Worm (Caenorhabditis elegans) whole organism, L2 larva: ENCODE results near the gene cox-5A.

ENCODE experiments used
- Y55F3AM.14 ChIP-seq: fragments of 200-800 bp; sonication (Bioruptor generic); optimal IDR thresholded peaks from 2 replicates; lab custom pipeline; 2018; ENCODE audit warnings: mild to moderate bottlenecking, missing genetic modification characterization, missing compliant biosample characterization
- ama-1 ChIP-seq: fragments of 150-350 bp; optimal IDR thresholded peaks from 2 replicates; lab custom pipeline; 2018; ENCODE audit warnings: inconsistent platforms
- ceh-16 ChIP-seq: fragments of 150-350 bp; optimal IDR thresholded peaks from 2 replicates; lab custom pipeline; 2014; ENCODE audit warnings: missing biosample characterization, missing genetic modification characterization
- lsy-2 ChIP-seq, 2 experiments: fragments of 150-350 bp in 1 of 2; sonication (generic microtip) in 1 of 2; optimal IDR thresholded peaks; 2 replicates each; lab custom pipeline; 2014 to 2017; ENCODE audit warnings: missing biosample characterization in 2 of 2, missing genetic modification characterization in 2 of 2
- mab-5 ChIP-seq: fragments of 150-350 bp; optimal IDR thresholded peaks from 2 replicates; lab custom pipeline; 2014; ENCODE audit warnings: missing biosample characterization, missing genetic modification characterization
- nhr-11 ChIP-seq: fragments of 150-350 bp; optimal IDR thresholded peaks from 2 replicates; lab custom pipeline; 2014; ENCODE audit warnings: missing biosample characterization, missing genetic modification characterization
- nhr-12 ChIP-seq: fragments of 150-350 bp; optimal IDR thresholded peaks from 2 replicates; lab custom pipeline; 2014; ENCODE audit warnings: missing biosample characterization, missing genetic modification characterization
- nhr-23 ChIP-seq: fragments of 150-350 bp; optimal IDR thresholded peaks from 2 replicates; lab custom pipeline; 2014; ENCODE audit warnings: missing biosample characterization, missing genetic modification reagents, missing genetic modification characterization
- nhr-237 ChIP-seq: fragments of 150-350 bp; optimal IDR thresholded peaks from 2 replicates; lab custom pipeline; 2014; ENCODE audit warnings: missing biosample characterization, missing genetic modification characterization
- nhr-25 ChIP-seq: fragments of 150-350 bp; sonication (generic microtip); optimal IDR thresholded peaks from 3 replicates; lab custom pipeline; 2014; ENCODE audit warnings: missing biosample characterization, missing genetic modification characterization
- skn-1 ChIP-seq: sonication (generic microtip); optimal IDR thresholded peaks from 2 replicates; lab custom pipeline; 2017; ENCODE audit warnings: missing biosample characterization, missing genetic modification characterization
- sma-9 ChIP-seq, 2 experiments: fragments of 150-350 bp in 1 of 2; sonication (generic microtip) in 1 of 2; optimal IDR thresholded peaks; 2 replicates each; lab custom pipeline; 2014 to 2016; ENCODE audit warnings: missing genetic modification characterization in 2 of 2, mild to moderate bottlenecking in 1 of 2, missing biosample characterization in 1 of 2, missing compliant biosample characterization in 1 of 2, missing genetic modification reagents in 1 of 2, moderate library complexity in 1 of 2
- ztf-11 ChIP-seq: sonication (generic microtip); optimal IDR thresholded peaks from 2 replicates; lab custom pipeline; 2017; ENCODE audit warnings: missing biosample characterization, missing genetic modification characterization
- ztf-4 ChIP-seq: fragments of 150-350 bp; optimal IDR thresholded peaks from 2 replicates; lab custom pipeline; 2014; ENCODE audit warnings: missing biosample characterization, missing genetic modification characterization

DNA sequence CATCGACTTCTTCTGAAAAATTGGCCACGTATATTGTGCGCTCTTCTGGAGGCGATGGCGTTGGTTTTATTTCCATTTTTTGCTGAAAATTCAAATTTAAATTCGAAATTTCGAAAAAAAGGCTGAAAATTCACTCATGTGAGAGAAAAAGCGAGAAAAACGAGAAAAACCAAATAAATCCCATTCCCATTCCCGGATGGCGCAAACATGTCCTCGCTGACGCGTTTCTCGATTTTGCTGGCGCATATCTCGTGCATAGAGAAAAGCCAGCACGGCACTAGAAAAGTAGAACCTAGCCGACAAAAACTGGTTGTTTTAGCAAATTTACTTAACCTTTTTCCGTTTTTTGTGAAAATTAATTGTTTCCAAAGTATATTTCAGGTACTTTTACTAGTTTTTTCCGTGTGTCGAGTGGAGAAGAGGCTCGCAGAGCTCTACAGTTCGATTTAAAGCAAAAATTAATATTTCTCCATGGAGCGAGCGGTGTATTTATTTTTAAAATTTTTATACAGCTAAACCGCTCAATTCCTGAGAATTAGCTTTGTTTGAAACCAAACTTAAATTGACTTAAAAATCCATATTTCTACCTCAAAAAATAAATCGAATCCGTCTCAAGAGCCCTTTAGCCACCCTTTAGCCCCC is 26.6 kb downstream of the cox-5A start, which contains the start of gene rbm-7:
- TF ChIP-seq skn-1 (tag; lab: Kevin White, UChicago) (no peak), ama-1 (lab: Kevin White, UChicago) (peak; percentile 37), ztf-4 (tag; lab: Kevin White, UChicago) (no peak), mab-5 (tag; lab: Kevin White, UChicago) (peak; percentile 44), nhr-12 (tag; lab: Kevin White, UChicago) (no peak), ceh-16 (tag; lab: Kevin White, UChicago) (no peak), nhr-237 (tag; lab: Kevin White, UChicago) (no peak), nhr-11 (tag; lab: Kevin White, UChicago) (no peak), nhr-25 (tag; lab: Kevin White, UChicago) (peak; percentile 49), sma-9 (GFP tag; optimal IDR thresholded peaks at IDR 0.05; lab: Kevin White, UChicago) (no peak), sma-9 (tag; optimal IDR thresholded peaks at IDR 0.05; lab: Kevin White, UChicago) (no peak), lsy-2 (tag; optimal IDR thresholded peaks at IDR 0.05; lab: Kevin White, UChicago) (peak; percentile 85 to 88), ztf-11 (tag; lab: Kevin White, UChicago) (no peak), nhr-23 (tag; lab: Kevin White, UChicago) (no peak), Y55F3AM.14 (GFP tag; lab: Kevin White, UChicago) (no peak)
